Fruit fly (Drosophila melanogaster): ENCODE measurements around the gene Drak.

DNA sequence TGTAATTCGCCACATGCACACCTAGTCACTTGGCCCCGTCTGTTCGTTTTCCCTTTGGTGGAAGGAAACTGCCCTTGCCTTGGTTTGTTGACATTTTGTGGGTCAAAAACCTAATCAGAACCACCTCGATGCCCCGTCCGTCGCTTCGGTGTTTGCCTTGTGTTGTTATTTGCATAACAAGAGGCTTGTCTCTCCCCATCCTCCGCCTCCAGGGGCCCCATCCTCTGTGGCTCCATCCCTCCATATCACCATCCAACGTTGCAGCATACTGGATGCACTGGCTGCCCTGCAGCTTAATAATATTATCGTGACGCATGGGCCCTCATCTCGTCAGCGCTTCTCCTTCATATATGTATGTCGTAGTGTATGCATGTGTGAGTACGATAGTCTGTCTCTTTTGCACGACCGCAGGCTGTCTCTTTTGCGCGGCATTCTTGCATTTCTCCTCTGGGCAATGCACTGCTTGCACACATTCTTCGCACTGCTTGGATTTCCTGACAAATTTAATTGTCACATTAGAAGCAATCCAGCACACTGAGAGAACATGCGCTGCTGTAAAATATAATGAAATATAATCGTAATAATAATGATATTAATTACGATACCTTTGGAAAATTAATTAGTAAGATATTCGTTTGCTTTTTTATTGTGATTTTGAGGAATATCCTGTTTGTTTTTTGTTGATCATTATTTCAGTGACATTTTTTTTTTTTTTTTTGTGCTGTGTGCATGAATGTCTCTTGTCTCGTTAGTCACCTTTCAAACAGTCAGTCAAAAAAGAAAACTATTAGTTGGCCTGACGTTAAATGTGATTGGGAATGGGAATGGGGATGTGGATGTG lies 51.4 kb downstream of the Drak start:
- TF ChIP-seq twi (tag; optimal IDR thresholded peaks at IDR 0.05) (no peak), Mrtf (GFP tag; IDR thresholded peaks at IDR 0.05) (no peak), shn (GFP tag; optimal IDR thresholded peaks at IDR 0.05) (no peak)

Data from whole organism, embryonic.